Worm (Caenorhabditis elegans): ENCODE data around the gene cyp-33C4.

DNA sequence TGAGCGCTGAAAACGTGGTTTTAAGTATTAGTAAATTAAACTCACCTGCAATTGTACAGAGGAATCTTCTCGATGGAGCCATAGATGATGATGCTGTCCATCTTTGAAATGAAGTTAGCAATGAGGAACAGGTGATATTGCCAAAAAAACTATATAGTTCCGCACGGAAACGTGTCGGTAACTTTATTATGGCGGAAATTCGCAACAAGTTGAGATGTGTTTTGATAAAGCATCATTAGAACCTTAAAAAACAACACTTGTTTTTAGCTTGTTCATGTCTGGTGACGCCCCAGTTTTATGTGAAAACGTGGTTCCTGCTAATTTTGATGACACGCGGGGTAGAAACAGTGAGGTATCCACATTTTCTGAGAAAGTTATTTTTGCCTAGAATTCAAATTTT is 29.8 kb upstream of the cyp-33C4 start, which contains the start of gene srt-40:
- TF ChIP-seq ces-1 (GFP tag; optimal IDR thresholded peaks at IDR 0.05) (no peak), egl-27 (tag; optimal IDR thresholded peaks at IDR 0.05) (no peak), alr-1 (tag; optimal IDR thresholded peaks at IDR 0.05; ENCODE audit: borderline replicate concordance) (no peak), mdl-1 (tag; optimal IDR thresholded peaks at IDR 0.05) (no peak), pqm-1 (tag; optimal IDR thresholded peaks at IDR 0.05) (no peak), lsy-2 (tag; optimal IDR thresholded peaks at IDR 0.05) (no peak), nhr-76 (tag; optimal IDR thresholded peaks at IDR 0.05) (no peak), lin-39 (tag; optimal IDR thresholded peaks at IDR 0.05) (no peak), snpc-4 (tag; optimal IDR thresholded peaks at IDR 0.05) (no peak), pax-3 (tag; optimal IDR thresholded peaks at IDR 0.05) (no peak)
